Worm (Caenorhabditis elegans) whole organism, mixed stage, embryonic: Measurements from ENCODE around the gene ets-10.

Source experiments
- blmp-1 ChIP-seq: fragments of 150-350 bp; optimal IDR thresholded peaks from 2 replicates; lab custom pipeline; 2014; ENCODE audit warnings: missing biosample characterization, missing genetic modification characterization
- ceh-39 ChIP-seq: fragments of 150-350 bp; optimal IDR thresholded peaks from 2 replicates; lab custom pipeline; 2014; ENCODE audit warnings: missing biosample characterization, missing genetic modification characterization
- ceh-43 ChIP-seq: fragments of 200-800 bp; sonication (Bioruptor generic); optimal IDR thresholded peaks from 2 replicates; lab custom pipeline; 2018; ENCODE audit warnings: mild to moderate bottlenecking, missing genetic modification characterization, moderate library complexity, missing compliant biosample characterization
- ceh-83 ChIP-seq: fragments of 200-800 bp; sonication (Bioruptor generic); optimal IDR thresholded peaks from 2 replicates; lab custom pipeline; 2018; ENCODE audit warnings: mild to moderate bottlenecking, missing genetic modification characterization, missing compliant biosample characterization
- ces-1 ChIP-seq: fragments of 150-350 bp; optimal IDR thresholded peaks from 2 replicates; lab custom pipeline; 2014; ENCODE audit warnings: missing biosample characterization, missing genetic modification reagents, missing genetic modification characterization
- cnd-1 ChIP-seq: fragments of 200-800 bp; sonication (Bioruptor generic); optimal IDR thresholded peaks from 2 replicates; lab custom pipeline; 2018; ENCODE audit warnings: mild to moderate bottlenecking, missing genetic modification characterization, missing compliant biosample characterization
- drap-1 ChIP-seq: fragments of 200-800 bp; sonication (Bioruptor generic); optimal IDR thresholded peaks from 3 replicates; lab custom pipeline; 2018; ENCODE audit warnings: mild to moderate bottlenecking, missing genetic modification characterization, missing compliant biosample characterization
- elt-1 ChIP-seq: sonication (generic microtip); optimal IDR thresholded peaks from 2 replicates; lab custom pipeline; 2017; ENCODE audit warnings: missing genetic modification characterization, mild to moderate bottlenecking, missing compliant biosample characterization, antibody characterized with exemption, moderate library complexity, borderline replicate concordance; ENCODE audit not compliant: insufficient read depth
- flh-1 ChIP-seq: fragments of 200-800 bp; sonication (Bioruptor generic); optimal IDR thresholded peaks from 2 replicates; lab custom pipeline; 2018; ENCODE audit warnings: mild to moderate bottlenecking, missing genetic modification characterization, moderate library complexity, missing compliant biosample characterization
- hlh-1 ChIP-seq: fragments of 150-350 bp; optimal IDR thresholded peaks from 2 replicates; lab custom pipeline; 2014; ENCODE audit warnings: missing biosample characterization, missing genetic modification reagents, missing genetic modification characterization
- lin-13 ChIP-seq: fragments of 150-350 bp; optimal IDR thresholded peaks from 2 replicates; lab custom pipeline; 2014; ENCODE audit warnings: missing biosample characterization, missing genetic modification characterization
- lin-32 ChIP-seq: fragments of 200-800 bp; sonication (Bioruptor generic); optimal IDR thresholded peaks from 2 replicates; lab custom pipeline; 2018; ENCODE audit warnings: mild to moderate bottlenecking, missing genetic modification characterization, missing compliant biosample characterization
- lsy-2 ChIP-seq: fragments of 150-350 bp; optimal IDR thresholded peaks from 2 replicates; lab custom pipeline; 2014; ENCODE audit warnings: missing biosample characterization, missing genetic modification characterization
- mab-5 ChIP-seq: fragments of 150-350 bp; optimal IDR thresholded peaks from 2 replicates; lab custom pipeline; 2014; ENCODE audit warnings: missing biosample characterization, missing genetic modification characterization
- mep-1 ChIP-seq: fragments of 150-350 bp; optimal IDR thresholded peaks from 2 replicates; lab custom pipeline; 2017; ENCODE audit warnings: missing biosample characterization, missing genetic modification reagents, missing genetic modification characterization, inconsistent platforms
- mls-2 ChIP-seq: sonication (generic microtip); optimal IDR thresholded peaks from 2 replicates; lab custom pipeline; 2016; ENCODE audit warnings: mild to moderate bottlenecking, missing genetic modification characterization, moderate library complexity, missing compliant biosample characterization
- nhr-12 ChIP-seq: fragments of 150-350 bp; optimal IDR thresholded peaks from 2 replicates; lab custom pipeline; 2014; ENCODE audit warnings: missing biosample characterization, missing genetic modification characterization
- nhr-2 ChIP-seq: fragments of 150-350 bp; optimal IDR thresholded peaks from 2 replicates; lab custom pipeline; 2014; ENCODE audit warnings: missing biosample characterization, missing genetic modification characterization
- nhr-237 ChIP-seq: fragments of 150-350 bp; optimal IDR thresholded peaks from 2 replicates; lab custom pipeline; 2014; ENCODE audit warnings: missing biosample characterization, missing genetic modification characterization
- nhr-76 ChIP-seq: sonication (generic microtip); optimal IDR thresholded peaks from 2 replicates; lab custom pipeline; 2017; ENCODE audit warnings: missing biosample characterization, missing genetic modification characterization
- pha-4 ChIP-seq: fragments of 150-350 bp; optimal IDR thresholded peaks from 2 replicates; lab custom pipeline; 2018; ENCODE audit warnings: missing biosample characterization, missing genetic modification reagents, missing genetic modification characterization
- snpc-4 ChIP-seq: fragments of 150-350 bp; optimal IDR thresholded peaks from 2 replicates; lab custom pipeline; 2014; ENCODE audit warnings: missing biosample characterization, missing genetic modification characterization
- sptf-1 ChIP-seq: sonication (generic microtip); optimal IDR thresholded peaks from 2 replicates; lab custom pipeline; 2017; ENCODE audit warnings: mild to moderate bottlenecking, missing genetic modification characterization, moderate library complexity, missing compliant biosample characterization
- tbx-8 ChIP-seq: fragments of 200-800 bp; sonication (Bioruptor generic); optimal IDR thresholded peaks from 2 replicates; lab custom pipeline; 2018; ENCODE audit warnings: mild to moderate bottlenecking, missing genetic modification characterization, moderate library complexity, missing compliant biosample characterization
- unc-120 ChIP-seq: sonication (generic microtip); optimal IDR thresholded peaks from 2 replicates; lab custom pipeline; 2017; ENCODE audit warnings: missing genetic modification characterization, missing compliant biosample characterization; ENCODE audit not compliant: poor library complexity, severe bottlenecking
- unc-39 ChIP-seq: fragments of 150-350 bp; optimal IDR thresholded peaks from 2 replicates; lab custom pipeline; 2014; ENCODE audit warnings: missing biosample characterization, missing genetic modification characterization
- unc-62 ChIP-seq: fragments of 150-350 bp; optimal IDR thresholded peaks from 2 replicates; lab custom pipeline; 2014; ENCODE audit warnings: missing biosample characterization, missing genetic modification reagents, missing genetic modification characterization
- zip-8 ChIP-seq: fragments of 150-350 bp; optimal IDR thresholded peaks from 2 replicates; lab custom pipeline; 2014; ENCODE audit warnings: missing biosample characterization, missing genetic modification characterization
- ztf-11 ChIP-seq: fragments of 150-350 bp; optimal IDR thresholded peaks from 2 replicates; lab custom pipeline; 2014; ENCODE audit warnings: missing biosample characterization, missing genetic modification characterization

Gene ets-10

DNA sequence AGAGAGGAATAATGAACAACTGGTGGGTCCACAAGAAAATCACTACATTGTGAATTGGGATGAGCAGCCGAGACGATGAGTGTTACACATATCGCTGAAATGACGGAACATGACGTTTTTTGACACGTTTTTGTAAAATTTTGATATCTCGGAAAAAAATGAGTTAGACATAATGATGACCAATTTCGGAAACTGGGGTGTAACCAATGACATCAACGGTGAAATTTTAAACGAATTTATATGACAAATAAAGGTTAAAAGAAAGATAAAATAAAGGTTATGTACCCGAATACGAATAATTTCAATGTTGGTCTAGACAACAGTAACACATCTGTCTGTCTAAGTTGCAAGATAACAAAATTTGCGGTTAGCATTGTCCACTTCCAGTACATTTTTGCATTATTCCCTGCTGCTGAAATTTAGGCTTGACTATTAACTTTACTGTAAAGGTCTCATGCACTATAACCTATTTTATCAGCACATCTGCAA, 4.7 kb upstream of the ets-10 start, which contains the start of the genes twk-28 and ets-9:
Gene twk-28, minus strand, starts transcription at position 51 of the 489 bp plus-strand sequence.
Gene ets-9, plus strand, starts transcription at position 410 of the 489 bp plus-strand sequence.
- TF ChIP-seq tbx-8 (GFP tag; lab: Kevin White, UChicago) (no peak), snpc-4 (tag; lab: Kevin White, UChicago) (no peak), mab-5 (tag; lab: Kevin White, UChicago) (no peak), unc-62 (GFP tag; lab: Kevin White, UChicago) (peak; percentile 36), unc-120 (tag; lab: Kevin White, UChicago) (peak; percentile 47), nhr-237 (tag; lab: Kevin White, UChicago) (no peak), hlh-1 (peak; percentile 88)
- TF ChIP-seq, all 35 proteins: peak for 3

DNA sequence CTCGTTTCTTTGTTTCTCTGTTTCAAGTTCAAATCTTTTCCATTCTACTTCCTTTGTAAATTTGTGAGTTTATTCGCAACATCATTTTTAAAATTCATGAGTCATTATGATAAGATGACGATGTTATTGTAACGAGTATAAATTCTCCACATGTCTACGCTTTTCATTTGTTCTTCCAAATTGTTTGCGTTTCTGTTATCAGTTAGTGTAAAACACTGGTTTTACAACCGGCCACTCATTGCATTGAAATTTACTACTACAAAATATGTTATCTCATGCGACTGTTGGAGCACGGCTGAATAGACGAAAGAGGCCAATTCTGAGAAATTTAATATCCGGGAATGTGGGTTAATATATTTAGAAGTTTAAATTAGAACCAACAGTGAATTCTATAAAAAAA, 1.6 kb upstream of the ets-10 start, which contains the start of gene C52B9.19:
Gene C52B9.19, plus strand, starts transcription at position 176 of the 400 bp plus-strand sequence.
- TF ChIP-seq mep-1 (tag; lab: Kevin White, UChicago) (no peak), blmp-1 (no peak), nhr-2 (no peak), ceh-39 (tag; lab: Kevin White, UChicago) (no peak), zip-8 (no peak), ceh-43 (no peak), sptf-1 (no peak)

DNA sequence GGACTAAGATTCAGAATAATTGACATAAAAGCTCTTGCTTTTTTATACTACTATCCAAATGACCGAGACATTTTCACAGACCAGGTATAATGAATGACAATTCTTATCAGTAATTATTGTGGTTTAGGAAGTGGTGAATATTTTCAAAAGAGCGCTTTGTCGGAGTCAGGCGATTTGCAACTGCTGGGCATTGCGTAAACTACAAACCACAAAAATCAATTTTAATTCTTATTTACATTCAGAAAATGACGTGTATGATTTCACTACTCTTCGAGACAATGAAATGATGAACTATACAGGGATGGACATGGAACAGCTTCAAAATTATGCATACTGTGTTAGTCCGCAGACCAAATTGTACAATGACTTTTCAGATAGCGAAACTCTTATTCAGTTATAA, 481 bp downstream of the ets-10 start:
- TF ChIP-seq ceh-39 (tag; lab: Kevin White, UChicago) (no peak), cnd-1 (tag; lab: Kevin White, UChicago) (no peak), unc-39 (tag; lab: Kevin White, UChicago) (no peak), drap-1 (GFP tag; lab: Kevin White, UChicago) (no peak), nhr-237 (tag; lab: Kevin White, UChicago) (no peak), tbx-8 (GFP tag; lab: Kevin White, UChicago) (no peak), nhr-2 (no peak), lin-13 (tag; lab: Kevin White, UChicago) (no peak), ces-1 (GFP tag; lab: Kevin White, UChicago) (no peak), sptf-1 (no peak), unc-62 (GFP tag; lab: Kevin White, UChicago) (no peak), elt-1 (tag; lab: Kevin White, UChicago) (no peak), nhr-12 (tag; lab: Kevin White, UChicago) (no peak), nhr-76 (tag; lab: Kevin White, UChicago) (no peak), blmp-1 (no peak)

DNA sequence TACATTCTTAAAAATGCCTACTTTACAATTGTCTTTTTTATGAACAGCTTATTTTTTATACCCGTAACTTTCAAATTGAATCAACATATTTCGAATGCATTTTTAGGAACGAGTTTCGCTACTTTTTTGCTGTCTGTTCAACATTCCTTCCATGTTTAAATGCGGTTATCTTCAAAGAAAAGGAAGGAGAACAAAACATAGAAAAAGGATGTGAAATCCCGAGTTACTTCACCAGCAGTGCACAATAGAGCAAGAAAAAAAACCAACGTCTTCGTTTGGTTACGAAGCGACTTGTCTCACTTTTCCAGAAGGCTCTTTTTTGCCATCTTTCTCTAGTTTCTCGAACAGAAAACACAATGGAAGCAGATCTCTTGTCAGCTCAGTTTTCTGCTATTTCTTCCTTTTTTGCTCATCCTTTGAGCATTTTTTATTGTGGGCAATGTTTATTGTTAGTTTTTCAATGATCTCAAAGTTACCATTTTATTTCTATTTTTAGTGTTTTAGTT, 1.7 kb downstream of the ets-10 start, which contains the start of gene cka-2:
Gene cka-2, plus strand, starts transcription at position 456 of the 506 bp plus-strand sequence.
- TF ChIP-seq blmp-1 (no peak), ces-1 (GFP tag; lab: Kevin White, UChicago) (peak; percentile 34)
- TF ChIP-seq, all 35 proteins: peak for 1

DNA sequence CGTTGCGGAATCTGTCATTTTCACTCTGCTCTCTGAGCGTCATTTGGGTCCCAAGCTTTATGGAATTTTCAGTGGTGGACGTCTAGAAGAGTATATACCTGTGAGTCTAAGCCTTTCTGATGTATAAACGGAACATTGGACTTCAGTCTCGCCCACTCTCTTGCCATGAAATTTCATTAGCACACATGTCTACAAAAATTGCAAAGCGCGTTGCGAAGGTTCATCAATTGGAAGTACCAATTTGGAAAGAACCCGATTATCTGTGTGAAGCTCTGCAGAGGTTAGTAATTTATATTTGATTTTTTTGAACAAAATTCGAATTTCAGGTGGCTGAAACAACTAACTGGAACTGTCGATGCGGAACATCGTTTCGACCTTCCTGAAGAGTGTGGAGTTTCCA, 5.8 kb downstream of the ets-10 start:
- TF ChIP-seq unc-62 (GFP tag; lab: Kevin White, UChicago) (no peak), lsy-2 (no peak), mls-2 (tag; lab: Kevin White, UChicago) (no peak), nhr-237 (tag; lab: Kevin White, UChicago) (no peak), pha-4 (tag; lab: Kevin White, UChicago) (no peak), flh-1 (GFP tag; lab: Kevin White, UChicago) (no peak), ztf-11 (no peak), mep-1 (tag; lab: Kevin White, UChicago) (no peak), nhr-2 (no peak), unc-39 (tag; lab: Kevin White, UChicago) (no peak), ces-1 (GFP tag; lab: Kevin White, UChicago) (no peak), ceh-83 (GFP tag; lab: Kevin White, UChicago) (no peak), unc-120 (tag; lab: Kevin White, UChicago) (no peak), ceh-39 (tag; lab: Kevin White, UChicago) (no peak), lin-32 (GFP tag; lab: Kevin White, UChicago) (no peak)
- TF ChIP-seq, all 35 proteins: peak for 0
